Worm (Caenorhabditis elegans) whole organism, L4 larva: Measurements from ENCODE around the gene F41E6.12.
A peak's percentile ranks its signal among the peaks of the same experiment; 100 is the strongest.

Source experiments
- D1046.2 ChIP-seq: fragments of 200-800 bp; sonication (Bioruptor generic); IDR thresholded peaks from 2 replicates; pipeline ENCODE4 v1.3.6; 2022; ENCODE audit warnings: missing genetic modification characterization, missing compliant biosample characterization
- F37D6.2 ChIP-seq: sonication (generic microtip); optimal IDR thresholded peaks from 2 replicates; lab custom pipeline; 2016; ENCODE audit warnings: mild to moderate bottlenecking, missing genetic modification characterization, missing compliant biosample characterization
- T26A8.4 ChIP-seq: fragments of 200-800 bp; sonication (Bioruptor generic); IDR thresholded peaks from 2 replicates; pipeline ENCODE4 v1.3.6; 2022; ENCODE audit warnings: missing genetic modification characterization, missing compliant biosample characterization
- Y48G9A.11 ChIP-seq: fragments of 200-800 bp; sonication (Bioruptor generic); IDR thresholded peaks from 2 replicates; pipeline ENCODE4 v1.3.6; 2022; ENCODE audit warnings: missing genetic modification reagents, missing genetic modification characterization, missing compliant biosample characterization
- Y5F2A.4 ChIP-seq: fragments of 200-800 bp; sonication (Bioruptor generic); optimal IDR thresholded peaks from 2 replicates; lab custom pipeline; 2018; ENCODE audit warnings: mild to moderate bottlenecking, missing genetic modification characterization, missing compliant biosample characterization
- ZK337.2 ChIP-seq: fragments of 200-800 bp; sonication (Bioruptor generic); IDR thresholded peaks from 2 replicates; pipeline ENCODE4 v1.3.6; 2022; ENCODE audit warnings: missing genetic modification reagents, missing genetic modification characterization, missing compliant biosample characterization
- aha-1 ChIP-seq: fragments of 150-350 bp; peaks from one replicate; lab custom pipeline; 2014; ENCODE audit warnings: missing biosample characterization, missing genetic modification characterization
- aly-2 ChIP-seq: sonication (generic microtip); optimal IDR thresholded peaks from 2 replicates; lab custom pipeline; 2018; ENCODE audit warnings: missing biosample characterization, missing genetic modification characterization
- arid-1 ChIP-seq: fragments of 200-800 bp; sonication (Bioruptor generic); conservative IDR thresholded peaks from 2 replicates; pipeline ENCODE4 v1.3.6; 2022; ENCODE audit warnings: missing genetic modification reagents, missing genetic modification characterization, missing compliant biosample characterization
- ceh-20 ChIP-seq: fragments of 200-800 bp; sonication (Bioruptor generic); IDR thresholded peaks from 2 replicates; pipeline ENCODE4 v1.3.6; 2022; ENCODE audit warnings: missing genetic modification reagents, missing genetic modification characterization, missing compliant biosample characterization
- ceh-82 ChIP-seq: sonication (generic microtip); optimal IDR thresholded peaks from 2 replicates; lab custom pipeline; 2017; ENCODE audit warnings: missing biosample characterization, missing genetic modification characterization
- ces-1 ChIP-seq: fragments of 150-350 bp; sonication (generic microtip); optimal IDR thresholded peaks from 4 replicates; lab custom pipeline; 2014; ENCODE audit warnings: missing biosample characterization, missing genetic modification reagents, missing genetic modification characterization
- cey-2 ChIP-seq: sonication (generic microtip); optimal IDR thresholded peaks from 3 replicates; lab custom pipeline; 2017; ENCODE audit warnings: missing genetic modification characterization, mild to moderate bottlenecking, missing compliant biosample characterization, antibody characterized with exemption, borderline replicate concordance; ENCODE audit not compliant: insufficient read depth
- daf-16 ChIP-seq, 3 experiments: sonication (generic microtip); optimal IDR thresholded peaks; 2 replicates each; lab custom pipeline; 2016 to 2017; ENCODE audit warnings: missing genetic modification characterization in 3 of 3, missing genetic modification reagents in 3 of 3, mild to moderate bottlenecking in 2 of 3, missing compliant biosample characterization in 2 of 3, missing biosample characterization in 1 of 3, moderate library complexity in 1 of 3
- dmd-9 ChIP-seq: fragments of 200-800 bp; sonication (Bioruptor generic); IDR thresholded peaks from 2 replicates; pipeline ENCODE4 v1.3.6; 2022; ENCODE audit warnings: missing genetic modification reagents, missing genetic modification characterization, missing compliant biosample characterization
- egl-27 ChIP-seq: sonication (generic microtip); optimal IDR thresholded peaks from 3 replicates; lab custom pipeline; 2017; ENCODE audit warnings: missing biosample characterization, missing genetic modification reagents, missing genetic modification characterization
- fkh-10 ChIP-seq: fragments of 150-350 bp; optimal IDR thresholded peaks from 2 replicates; lab custom pipeline; 2014; ENCODE audit warnings: missing biosample characterization, missing genetic modification reagents, missing genetic modification characterization
- hif-1 ChIP-seq, 2 experiments: sonication (generic microtip); optimal IDR thresholded peaks; 2 replicates each; lab custom pipeline; 2016 to 2017; ENCODE audit warnings: missing compliant biosample characterization in 2 of 2, missing genetic modification characterization in 2 of 2, missing genetic modification reagents in 2 of 2, missing genotype in 2 of 2, mild to moderate bottlenecking in 1 of 2
- hlh-30 ChIP-seq: sonication (generic microtip); optimal IDR thresholded peaks from 2 replicates; lab custom pipeline; 2017; ENCODE audit warnings: antibody characterized with exemption, mild to moderate bottlenecking, missing genetic modification characterization, missing compliant biosample characterization; ENCODE audit not compliant: insufficient read depth
- lin-15B ChIP-seq: fragments of 150-350 bp; sonication (generic microtip); optimal IDR thresholded peaks from 3 replicates; lab custom pipeline; 2014; ENCODE audit warnings: missing biosample characterization, missing genetic modification characterization
- lin-39 ChIP-seq: fragments of 150-350 bp; optimal IDR thresholded peaks from 2 replicates; lab custom pipeline; 2014; ENCODE audit warnings: missing biosample characterization, missing genetic modification reagents, missing genetic modification characterization
- lsy-2 ChIP-seq, 2 experiments: fragments of 150-350 bp in 1 of 2; sonication (generic microtip) in 1 of 2; optimal IDR thresholded peaks; 2 replicates each; lab custom pipeline; 2014 to 2017; ENCODE audit warnings: missing biosample characterization in 2 of 2, missing genetic modification characterization in 2 of 2
- madf-5 ChIP-seq, 2 experiments: fragments of 200-800 bp; sonication (Bioruptor generic); IDR thresholded peaks; 2 replicates each; pipeline ENCODE4 v1.3.6; 2022; ENCODE audit warnings: missing compliant biosample characterization in 2 of 2, missing genetic modification characterization in 2 of 2
- mep-1 ChIP-seq: fragments of 150-350 bp; sonication (generic microtip); optimal IDR thresholded peaks from 3 replicates; lab custom pipeline; 2014; ENCODE audit warnings: missing biosample characterization, missing genetic modification characterization
- mxl-3 ChIP-seq: fragments of 200-800 bp; sonication (Bioruptor generic); optimal IDR thresholded peaks from 2 replicates; lab custom pipeline; 2018; ENCODE audit warnings: mild to moderate bottlenecking, missing genetic modification characterization, missing compliant biosample characterization
- nhr-10 ChIP-seq: fragments of 150-350 bp; optimal IDR thresholded peaks from 2 replicates; lab custom pipeline; 2014; ENCODE audit warnings: missing biosample characterization, missing genetic modification characterization
- nhr-102 ChIP-seq: sonication (generic microtip); optimal IDR thresholded peaks from 2 replicates; lab custom pipeline; 2016; ENCODE audit warnings: mild to moderate bottlenecking, missing genetic modification characterization, moderate library complexity, missing compliant biosample characterization
- nhr-237 ChIP-seq: sonication (generic microtip); optimal IDR thresholded peaks from 2 replicates; lab custom pipeline; 2017; ENCODE audit warnings: missing biosample characterization, missing genetic modification characterization
- nhr-28 ChIP-seq: fragments of 150-350 bp; optimal IDR thresholded peaks from 2 replicates; lab custom pipeline; 2014; ENCODE audit warnings: missing biosample characterization, missing genetic modification characterization
- nhr-42 ChIP-seq: fragments of 200-800 bp; sonication (Bioruptor generic); IDR thresholded peaks from 2 replicates; pipeline ENCODE4 v1.3.6; 2022; ENCODE audit warnings: missing genetic modification characterization, missing compliant biosample characterization
- php-3 ChIP-seq: fragments of 200-800 bp; sonication (Bioruptor generic); IDR thresholded peaks from 2 replicates; pipeline ENCODE4 v1.3.6; 2022; ENCODE audit warnings: missing genetic modification reagents, missing genetic modification characterization, missing compliant biosample characterization
- rbr-2 ChIP-seq: sonication (generic microtip); optimal IDR thresholded peaks from 2 replicates; lab custom pipeline; 2016; ENCODE audit warnings: missing genotype, missing genetic modification characterization, missing compliant biosample characterization
- set-16 ChIP-seq: fragments of 200-800 bp; sonication (Bioruptor generic); IDR thresholded peaks from 2 replicates; pipeline ENCODE4 v1.3.6; 2022; ENCODE audit warnings: missing genetic modification reagents, missing genetic modification characterization, missing compliant biosample characterization
- skn-1 ChIP-seq: fragments of 150-350 bp; optimal IDR thresholded peaks from 2 replicates; lab custom pipeline; 2014; ENCODE audit warnings: missing biosample characterization, missing genetic modification characterization
- spr-1 ChIP-seq: sonication (generic microtip); optimal IDR thresholded peaks from 2 replicates; lab custom pipeline; 2016; ENCODE audit warnings: mild to moderate bottlenecking, missing genetic modification characterization, missing compliant biosample characterization
- spr-3 ChIP-seq: fragments of 200-800 bp; sonication (Bioruptor generic); optimal IDR thresholded peaks from 2 replicates; lab custom pipeline; 2018; ENCODE audit warnings: mild to moderate bottlenecking, missing genetic modification characterization, missing compliant biosample characterization
- unc-130 ChIP-seq: sonication (generic microtip); optimal IDR thresholded peaks from 2 replicates; lab custom pipeline; 2016; ENCODE audit warnings: missing genetic modification reagents, missing genetic modification characterization, missing compliant biosample characterization
- unc-39 ChIP-seq: sonication (generic microtip); optimal IDR thresholded peaks from 2 replicates; lab custom pipeline; 2017; ENCODE audit warnings: missing biosample characterization, missing genetic modification characterization
- unc-62 ChIP-seq, 3 experiments: fragments of 150-350 bp in 1 of 3; sonication (generic microtip); optimal IDR thresholded peaks in 2 of 3; peaks in 1 of 3; 1 replicate in 1 of 3; 2 replicates in 2 of 3; lab custom pipeline; 2014 to 2017; ENCODE audit warnings: missing biosample characterization in 3 of 3, missing genetic modification characterization in 3 of 3, missing genetic modification reagents in 3 of 3, missing genotype in 1 of 3
- zag-1 ChIP-seq: fragments of 150-350 bp; optimal IDR thresholded peaks from 2 replicates; lab custom pipeline; 2014; ENCODE audit warnings: missing biosample characterization, missing genetic modification characterization

Gene F41E6.12

DNA sequence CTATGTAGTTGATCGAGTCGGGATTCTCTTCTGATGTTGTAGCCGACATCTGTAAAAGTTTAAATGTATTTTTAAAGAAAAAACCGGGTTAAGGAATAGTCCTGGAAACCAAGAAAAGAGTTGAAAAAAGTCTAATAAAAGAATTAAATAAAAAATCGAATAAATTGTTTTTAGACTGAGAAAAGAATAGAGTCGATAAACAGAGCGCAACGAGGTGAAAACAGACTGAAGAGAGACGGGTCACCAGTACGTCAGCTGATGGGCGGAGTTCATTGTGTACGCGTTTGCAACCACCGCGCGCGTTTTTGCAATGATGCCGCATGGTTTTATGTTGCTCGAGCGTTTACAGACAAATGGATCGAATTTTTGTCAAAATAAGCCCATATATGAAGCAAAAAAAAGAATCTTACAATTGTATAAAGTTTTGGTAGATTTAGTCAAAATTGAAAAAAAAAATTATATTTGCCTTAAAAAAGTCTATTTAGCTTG, 2.4 kb upstream of the F41E6.12 start, which contains the start of gene atg-18 (continued):
- peak; percentile 42; the same call in 1 of the 2 replicates for TF ChIP-seq nhr-42 (GFP tag; lab: Robert Waterston, UW)
- no peak for TF ChIP-seq F37D6.2
- TF ChIP-seq unc-130 (GFP tag; lab: Kevin White, UChicago), result no peak
- peak in 1 of 2 experiments; percentile 64 for TF ChIP-seq daf-16 (GFP tag; optimal IDR thresholded peaks at IDR 0.05; lab: Kevin White, UChicago)
- peak; percentile 80 for TF ChIP-seq daf-16 (tag; optimal IDR thresholded peaks at IDR 0.05; lab: Kevin White, UChicago)
- no peak for TF ChIP-seq lin-15B
- TF ChIP-seq skn-1 (tag; lab: Kevin White, UChicago), result no peak
- no peak for TF ChIP-seq ceh-82 (tag; lab: Kevin White, UChicago)
- TF ChIP-seq hlh-30 (tag; lab: Kevin White, UChicago), result peak; percentile 98
- TF ChIP-seq hif-1 (tag; optimal IDR thresholded peaks at IDR 0.05; lab: Kevin White, UChicago), result no peak
- no peak for TF ChIP-seq spr-3 (GFP tag; lab: Kevin White, UChicago)
- peak; percentile 11 for TF ChIP-seq spr-1 (tag; lab: Kevin White, UChicago)
- TF ChIP-seq aly-2 (tag; lab: Kevin White, UChicago), result no peak
- no peak for TF ChIP-seq lin-39
- no peak for TF ChIP-seq Y5F2A.4 (GFP tag; lab: Kevin White, UChicago)
- no peak for TF ChIP-seq cey-2 (tag; lab: Kevin White, UChicago)
- no peak for TF ChIP-seq mep-1
- peak; percentile 93 for TF ChIP-seq aha-1
- TF ChIP-seq php-3 (GFP tag; lab: Robert Waterston, UW), result 0 out of 2 replicates have a peak, but pooled peaks have one; percentile 28
- no peak for TF ChIP-seq dmd-9 (GFP tag; lab: Robert Waterston, UW)
- no peak for TF ChIP-seq fkh-10 (GFP tag; lab: Kevin White, UChicago)
- no peak; the same call in 1 of the 2 replicates for TF ChIP-seq T26A8.4 (GFP tag; lab: Robert Waterston, UW)
- TF ChIP-seq ces-1, result no peak
- TF ChIP-seq rbr-2 (tag; lab: Kevin White, UChicago), result peak; percentile 67
- TF ChIP-seq egl-27 (tag; lab: Kevin White, UChicago), result no peak
- TF ChIP-seq Y48G9A.11 (GFP tag; lab: Robert Waterston, UW), result no peak
- TF ChIP-seq nhr-102, result peak; percentile 51
- TF ChIP-seq nhr-10 (tag; lab: Kevin White, UChicago), result no peak
- TF ChIP-seq unc-39, result no peak
- TF ChIP-seq nhr-237 (tag; lab: Kevin White, UChicago), result no peak
- TF ChIP-seq ZK337.2 (GFP tag; lab: Robert Waterston, UW), result no peak
- no peak for TF ChIP-seq zag-1 (tag; lab: Kevin White, UChicago)
- TF ChIP-seq madf-5 (GFP tag; IDR thresholded peaks at IDR 0.05; lab: Robert Waterston, UW), result no peak
- TF ChIP-seq D1046.2 (GFP tag; lab: Robert Waterston, UW), result no peak
- TF ChIP-seq nhr-28 (tag; lab: Kevin White, UChicago), result peak; percentile 65

ce11 chrV:8627580-8627979, 1.3 kb downstream of the F41E6.12 start:
- TF ChIP-seq set-16 (GFP tag; lab: Robert Waterston, UW), result no peak
- no peak for TF ChIP-seq lsy-2 (tag; optimal IDR thresholded peaks at IDR 0.05; lab: Kevin White, UChicago)
- TF ChIP-seq unc-62 (GFP tag; optimal IDR thresholded peaks at IDR 0.05 in 1 of 2; lab: Kevin White, UChicago), result peak in 1 of 2 experiments; percentile 93
- no peak for TF ChIP-seq unc-62 (tag; optimal IDR thresholded peaks at IDR 0.05; lab: Kevin White, UChicago)

DNA sequence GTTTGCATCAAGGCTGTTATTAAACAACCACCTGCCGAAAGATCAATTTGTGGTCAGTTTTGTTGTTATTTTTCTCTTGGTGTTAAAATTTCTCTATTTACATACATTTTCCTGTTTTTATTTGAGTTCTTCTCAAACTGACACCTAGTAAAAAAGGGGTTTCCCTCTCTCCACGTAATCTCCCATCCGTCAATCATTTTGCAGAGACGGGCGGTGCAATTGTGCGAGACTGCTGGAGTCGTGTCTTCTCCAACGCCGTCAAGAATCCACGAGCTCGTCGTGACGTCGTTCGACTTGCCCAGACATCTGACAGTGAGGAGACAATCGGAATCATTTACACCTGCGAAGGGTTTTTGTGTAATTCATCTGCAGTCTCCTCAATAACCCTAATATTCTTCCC, 2.5 kb downstream of the F41E6.12 start:
- TF ChIP-seq rbr-2 (tag; lab: Kevin White, UChicago) (no peak), mxl-3 (GFP tag; lab: Kevin White, UChicago) (no peak), cey-2 (tag; lab: Kevin White, UChicago) (no peak), ceh-20 (peak; percentile 61; the same call in 1 of the 2 replicates), arid-1 (GFP tag; lab: Robert Waterston, UW) (no peak), unc-62 (GFP tag; optimal IDR thresholded peaks at IDR 0.05 in 1 of 2; lab: Kevin White, UChicago) (peak in 1 of 2 experiments; percentile 50), unc-62 (tag; optimal IDR thresholded peaks at IDR 0.05; lab: Kevin White, UChicago) (no peak)
